Worm (Caenorhabditis elegans) whole organism, L1 larva: ENCODE data around the gene C25A8.1.

Experiments used
- C04F5.9 ChIP-seq: sonication (generic microtip); optimal IDR thresholded peaks from 2 replicates; lab custom pipeline; 2016; ENCODE audit warnings: missing genetic modification characterization, missing compliant biosample characterization
- C16A3.4 ChIP-seq: fragments of 150-350 bp; optimal IDR thresholded peaks from 2 replicates; lab custom pipeline; 2014; ENCODE audit warnings: missing biosample characterization, missing genetic modification characterization
- aha-1 ChIP-seq: fragments of 150-350 bp; optimal IDR thresholded peaks from 2 replicates; lab custom pipeline; 2014; ENCODE audit warnings: missing biosample characterization, missing genetic modification characterization
- alr-1 ChIP-seq: fragments of 200-800 bp; sonication (Bioruptor generic); optimal IDR thresholded peaks from 2 replicates; lab custom pipeline; 2018; ENCODE audit warnings: borderline replicate concordance, mild to moderate bottlenecking, missing genetic modification characterization, missing compliant biosample characterization
- blmp-1 ChIP-seq: fragments of 150-350 bp; optimal IDR thresholded peaks from 2 replicates; lab custom pipeline; 2014; ENCODE audit warnings: missing biosample characterization, missing genetic modification characterization
- ceh-63 ChIP-seq: fragments of 200-800 bp; sonication (Bioruptor generic); optimal IDR thresholded peaks from 2 replicates; lab custom pipeline; 2018; ENCODE audit warnings: mild to moderate bottlenecking, missing genetic modification characterization, missing compliant biosample characterization
- ceh-88 ChIP-seq: fragments of 200-800 bp; sonication (Bioruptor generic); IDR thresholded peaks from 2 replicates; pipeline ENCODE4 v1.3.6; 2022; ENCODE audit warnings: missing genetic modification characterization, missing compliant biosample characterization
- ceh-90 ChIP-seq: sonication (generic microtip); optimal IDR thresholded peaks from 2 replicates; lab custom pipeline; 2016; ENCODE audit warnings: missing genetic modification characterization, missing compliant biosample characterization
- dpl-1 ChIP-seq, 3 experiments: fragments of 150-350 bp in 2 of 3; sonication (generic microtip) in 1 of 3; optimal IDR thresholded peaks; 2 replicates each; lab custom pipeline; 2014 to 2017; ENCODE audit warnings: missing biosample characterization in 3 of 3, missing genetic modification characterization in 3 of 3, missing genetic modification reagents in 3 of 3
- efl-1 ChIP-seq, 4 experiments: fragments of 150-350 bp; optimal IDR thresholded peaks in 3 of 4; peaks in 1 of 4; 1 replicate in 1 of 4; 2 replicates in 3 of 4; lab custom pipeline; 2014; ENCODE audit warnings: missing biosample characterization in 2 of 4, missing genetic modification characterization in 2 of 4, missing genetic modification reagents in 2 of 4
- egl-13 ChIP-seq: sonication (generic microtip); optimal IDR thresholded peaks from 2 replicates; lab custom pipeline; 2016; ENCODE audit warnings: missing genotype, missing genetic modification reagents, missing genetic modification characterization, missing compliant biosample characterization
- egl-27 ChIP-seq, 2 experiments: fragments of 150-350 bp in 1 of 2; sonication (generic microtip); optimal IDR thresholded peaks; 3 replicates each; lab custom pipeline; 2017 to 2018; ENCODE audit warnings: missing biosample characterization in 2 of 2, missing genetic modification characterization in 2 of 2, missing genetic modification reagents in 2 of 2
- elt-2 ChIP-seq: sonication (generic microtip); optimal IDR thresholded peaks from 2 replicates; lab custom pipeline; 2016; ENCODE audit warnings: missing genetic modification characterization, mild to moderate bottlenecking, inconsistent platforms, missing compliant biosample characterization, missing genetic modification reagents
- elt-3 ChIP-seq, 6 experiments: fragments of 150-350 bp in 1 of 6; sonication (generic microtip); optimal IDR thresholded peaks; 2 replicates each; lab custom pipeline; 2017 to 2018; ENCODE audit warnings: missing biosample characterization in 6 of 6, missing genetic modification characterization in 6 of 6, inconsistent platforms in 1 of 6
- fkh-10 ChIP-seq: sonication (generic microtip); optimal IDR thresholded peaks from 2 replicates; lab custom pipeline; 2017; ENCODE audit warnings: missing biosample characterization, missing genetic modification reagents, missing genetic modification characterization
- fkh-8 ChIP-seq: sonication (generic microtip); optimal IDR thresholded peaks from 2 replicates; lab custom pipeline; 2016; ENCODE audit warnings: mild to moderate bottlenecking, missing genetic modification characterization, missing compliant biosample characterization
- fos-1 ChIP-seq: fragments of 150-350 bp; optimal IDR thresholded peaks from 2 replicates; lab custom pipeline; 2014; ENCODE audit warnings: missing biosample characterization, missing genetic modification characterization
- irx-1 ChIP-seq: sonication (generic microtip); optimal IDR thresholded peaks from 2 replicates; lab custom pipeline; 2016; ENCODE audit warnings: missing genetic modification characterization, missing compliant biosample characterization
- jun-1 ChIP-seq: fragments of 150-350 bp; optimal IDR thresholded peaks from 2 replicates; lab custom pipeline; 2014; ENCODE audit warnings: missing biosample characterization, missing genetic modification reagents, missing genetic modification characterization
- lin-14 ChIP-seq: fragments of 200-800 bp; sonication (Bioruptor generic); optimal IDR thresholded peaks from 2 replicates; lab custom pipeline; 2018; ENCODE audit warnings: mild to moderate bottlenecking, missing genetic modification characterization, moderate library complexity, missing compliant biosample characterization
- lin-35 ChIP-seq, 2 experiments: fragments of 150-350 bp; optimal IDR thresholded peaks; 2 replicates each; lab custom pipeline; 2014; ENCODE audit warnings: missing biosample characterization in 2 of 2, missing genetic modification characterization in 2 of 2, missing genetic modification reagents in 2 of 2
- lsy-2 ChIP-seq, 2 experiments: fragments of 150-350 bp; optimal IDR thresholded peaks; 2 replicates each; lab custom pipeline; 2014; ENCODE audit warnings: missing biosample characterization in 2 of 2, missing genetic modification characterization in 2 of 2
- mdl-1 ChIP-seq, 2 experiments: fragments of 150-350 bp; optimal IDR thresholded peaks; 2 replicates each; lab custom pipeline; 2014 to 2017; ENCODE audit warnings: missing biosample characterization in 2 of 2, missing genetic modification characterization in 2 of 2, inconsistent platforms in 1 of 2
- mef-2 ChIP-seq: fragments of 150-350 bp; optimal IDR thresholded peaks from 2 replicates; lab custom pipeline; 2014; ENCODE audit warnings: missing biosample characterization, missing genetic modification characterization
- mep-1 ChIP-seq: fragments of 150-350 bp; optimal IDR thresholded peaks from 2 replicates; lab custom pipeline; 2014; ENCODE audit warnings: missing biosample characterization, missing genetic modification characterization
- nhr-19 ChIP-seq: fragments of 200-800 bp; sonication (Bioruptor generic); conservative IDR thresholded peaks from 2 replicates; pipeline ENCODE4 v1.3.6; 2022; ENCODE audit warnings: missing genetic modification characterization, missing compliant biosample characterization
- nhr-20 ChIP-seq: sonication (generic microtip); optimal IDR thresholded peaks from 2 replicates; lab custom pipeline; 2016; ENCODE audit warnings: mild to moderate bottlenecking, missing genetic modification characterization, missing compliant biosample characterization
- nhr-237 ChIP-seq: fragments of 150-350 bp; optimal IDR thresholded peaks from 2 replicates; lab custom pipeline; 2014; ENCODE audit warnings: missing biosample characterization, missing genetic modification characterization
- nhr-28 ChIP-seq: fragments of 150-350 bp; optimal IDR thresholded peaks from 2 replicates; lab custom pipeline; 2014; ENCODE audit warnings: missing biosample characterization, missing genetic modification characterization
- nhr-71 ChIP-seq: sonication (generic microtip); optimal IDR thresholded peaks from 2 replicates; lab custom pipeline; 2016; ENCODE audit warnings: mild to moderate bottlenecking, missing genetic modification characterization, moderate library complexity, missing compliant biosample characterization
- nhr-76 ChIP-seq: sonication (generic microtip); optimal IDR thresholded peaks from 2 replicates; lab custom pipeline; 2017; ENCODE audit warnings: missing biosample characterization, missing genetic modification characterization
- nhr-84 ChIP-seq: sonication (generic microtip); optimal IDR thresholded peaks from 2 replicates; lab custom pipeline; 2017; ENCODE audit warnings: missing biosample characterization, missing genetic modification characterization
- nhr-85 ChIP-seq: sonication (generic microtip); peaks from one replicate; lab custom pipeline; 2016; ENCODE audit warnings: missing genetic modification characterization, inconsistent platforms, missing compliant biosample characterization
- nhr-90 ChIP-seq: sonication (generic microtip); optimal IDR thresholded peaks from 2 replicates; lab custom pipeline; 2016; ENCODE audit warnings: mild to moderate bottlenecking, missing genetic modification characterization, missing compliant biosample characterization; ENCODE audit not compliant: poor library complexity
- pax-3 ChIP-seq: fragments of 200-800 bp; sonication (Bioruptor generic); optimal IDR thresholded peaks from 2 replicates; lab custom pipeline; 2018; ENCODE audit warnings: mild to moderate bottlenecking, missing genetic modification characterization, moderate library complexity, missing compliant biosample characterization
- pqm-1 ChIP-seq: sonication (generic microtip); optimal IDR thresholded peaks from 3 replicates; lab custom pipeline; 2017; ENCODE audit warnings: missing biosample characterization, missing genetic modification characterization
- rnt-1 ChIP-seq: sonication (generic microtip); optimal IDR thresholded peaks from 2 replicates; lab custom pipeline; 2016; ENCODE audit warnings: mild to moderate bottlenecking, missing genetic modification characterization, moderate library complexity, missing compliant biosample characterization
- skn-1 ChIP-seq: fragments of 150-350 bp; optimal IDR thresholded peaks from 2 replicates; lab custom pipeline; 2014; ENCODE audit warnings: missing biosample characterization, missing genetic modification characterization
- snu-23 ChIP-seq: sonication (generic microtip); optimal IDR thresholded peaks from 2 replicates; lab custom pipeline; 2016; ENCODE audit warnings: missing genetic modification characterization, missing compliant biosample characterization
- swsn-7 ChIP-seq: sonication (generic microtip); optimal IDR thresholded peaks from 2 replicates; lab custom pipeline; 2016; ENCODE audit warnings: missing genetic modification characterization, missing compliant biosample characterization
- unc-130 ChIP-seq: fragments of 150-350 bp; optimal IDR thresholded peaks from 2 replicates; lab custom pipeline; 2017; ENCODE audit warnings: missing biosample characterization, missing genetic modification characterization, inconsistent platforms
- unc-30 ChIP-seq: sonication (generic microtip); optimal IDR thresholded peaks from 2 replicates; lab custom pipeline; 2017; ENCODE audit warnings: missing biosample characterization, missing genetic modification characterization
- zag-1 ChIP-seq: fragments of 150-350 bp; optimal IDR thresholded peaks from 2 replicates; lab custom pipeline; 2014; ENCODE audit warnings: missing biosample characterization, missing genetic modification characterization

Gene C25A8.1

DNA sequence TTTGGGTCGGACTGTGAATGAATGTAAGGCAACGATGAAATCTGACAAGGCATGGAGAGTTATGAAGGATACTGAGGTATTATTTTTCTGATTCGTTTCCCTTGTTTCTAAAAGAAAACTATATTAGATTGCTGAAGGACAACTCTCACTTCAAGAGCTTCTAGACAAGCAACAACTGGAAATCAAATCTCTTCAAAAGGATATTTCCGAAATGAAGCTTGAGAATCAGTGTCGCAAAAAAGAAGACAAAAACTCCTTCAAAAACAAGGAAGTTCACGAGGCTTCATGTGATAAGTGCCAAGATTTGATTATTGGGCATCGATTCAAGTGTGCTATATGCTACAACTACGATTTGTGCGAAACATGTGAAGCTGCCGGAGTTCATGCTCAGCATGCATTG lies 7.7 kb downstream of the C25A8.1 start:
- TF ChIP-seq pqm-1 (no peak), nhr-28 (tag; lab: Kevin White, UChicago) (no peak), lin-14 (peak; percentile 36), ceh-90 (no peak), fkh-10 (GFP tag; lab: Kevin White, UChicago) (peak; percentile 94), egl-13 (tag; lab: Kevin White, UChicago) (no peak), pax-3 (tag; lab: Kevin White, UChicago) (no peak), jun-1 (no peak), ceh-88 (GFP tag; lab: Robert Waterston, UW) (no peak), skn-1 (tag; lab: Kevin White, UChicago) (no peak)
- TF ChIP-seq, all 84 proteins: peak for 2

DNA sequence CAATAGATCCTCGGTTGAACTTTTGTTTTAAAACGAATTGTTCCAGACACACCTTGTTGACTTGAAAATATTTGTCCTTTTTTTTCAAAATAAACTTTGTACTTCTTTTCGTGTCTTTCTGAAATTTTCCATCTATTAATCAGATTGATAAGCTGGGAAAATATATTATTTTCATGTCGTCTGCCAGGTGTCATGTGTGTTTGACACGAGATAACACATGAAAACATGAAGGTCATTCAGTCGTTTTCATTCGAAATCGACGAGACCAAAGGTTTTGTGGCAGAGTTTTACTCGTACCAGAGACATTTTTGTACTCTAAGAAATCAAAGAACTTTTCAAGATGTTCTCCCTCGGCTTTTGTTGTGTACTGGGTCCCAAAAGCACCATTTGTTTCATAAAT lies 9.7 kb downstream of the C25A8.1 start:
- peak in 1 of 2 experiments; percentile 58 for TF ChIP-seq lin-35 (GFP tag; optimal IDR thresholded peaks at IDR 0.05; lab: Kevin White, UChicago)
- no peak for TF ChIP-seq efl-1 (optimal IDR thresholded peaks at IDR 0.05; lab: Kevin White, UChicago)
- peak in 1 of 2 experiments; percentile 65 for TF ChIP-seq efl-1 (GFP tag; optimal IDR thresholded peaks at IDR 0.05 in 1 of 2; lab: Kevin White, UChicago)
- no peak for TF ChIP-seq ceh-90
- TF ChIP-seq elt-2: peak; percentile 80
- no peak for TF ChIP-seq nhr-237 (tag; lab: Kevin White, UChicago)
- no peak for TF ChIP-seq alr-1 (tag; lab: Kevin White, UChicago)
- TF ChIP-seq nhr-71 (tag; lab: Kevin White, UChicago): peak; percentile 66
- peak in 1 of 2 experiments; percentile 41 for TF ChIP-seq mdl-1 (tag; optimal IDR thresholded peaks at IDR 0.05; lab: Kevin White, UChicago)
- TF ChIP-seq mef-2 (tag; lab: Kevin White, UChicago): no peak
- TF ChIP-seq nhr-84: no peak
- TF ChIP-seq unc-130 (tag; lab: Kevin White, UChicago): peak; percentile 43
- TF ChIP-seq blmp-1 (tag; lab: Kevin White, UChicago): peak; percentile 65
- no peak for TF ChIP-seq C04F5.9 (tag; lab: Kevin White, UChicago)
- TF ChIP-seq egl-27 (tag; optimal IDR thresholded peaks at IDR 0.05; lab: Kevin White, UChicago): no peak
- peak in 2 of 6 experiments; percentile 37 to 83 for TF ChIP-seq elt-3 (tag; optimal IDR thresholded peaks at IDR 0.05; lab: Kevin White, UChicago)
- peak; percentile 86 for TF ChIP-seq nhr-85 (tag; lab: Kevin White, UChicago)
- no peak for TF ChIP-seq swsn-7 (tag; lab: Kevin White, UChicago)
- TF ChIP-seq lsy-2 (tag; optimal IDR thresholded peaks at IDR 0.05; lab: Kevin White, UChicago): peak in 1 of 2 experiments; percentile 37
- TF ChIP-seq nhr-90 (tag; lab: Kevin White, UChicago): peak; percentile 28
- no peak for TF ChIP-seq fkh-8 (tag; lab: Kevin White, UChicago)
- no peak for TF ChIP-seq irx-1
- TF ChIP-seq nhr-19 (GFP tag; lab: Robert Waterston, UW): peak; percentile 22; the same call in 1 of the 2 replicates
- peak; percentile 17 for TF ChIP-seq mep-1 (tag; lab: Kevin White, UChicago)
- TF ChIP-seq nhr-76 (tag; lab: Kevin White, UChicago): no peak
- peak; percentile 47 for TF ChIP-seq snu-23 (GFP tag; lab: Kevin White, UChicago)
- no peak for TF ChIP-seq aha-1 (tag; lab: Kevin White, UChicago)
- TF ChIP-seq lin-14: peak; percentile 60
- TF ChIP-seq zag-1 (tag; lab: Kevin White, UChicago): no peak
- TF ChIP-seq rnt-1: no peak
- TF ChIP-seq ceh-63 (GFP tag; lab: Kevin White, UChicago): no peak
- TF ChIP-seq nhr-20: peak; percentile 59
- TF ChIP-seq dpl-1 (GFP tag; optimal IDR thresholded peaks at IDR 0.05; lab: Kevin White, UChicago): peak in 1 of 3 experiments; percentile 28
- peak; percentile 24 for TF ChIP-seq C16A3.4 (tag; lab: Kevin White, UChicago)
- no peak for TF ChIP-seq unc-30 (tag; lab: Kevin White, UChicago)
- TF ChIP-seq fos-1 (tag; lab: Kevin White, UChicago): no peak
